Worm (Caenorhabditis elegans) whole organism, early embryonic: ENCODE results near the gene rpl-36.

Experiments
- B0310.2 ChIP-seq: sonication (generic microtip); optimal IDR thresholded peaks from 2 replicates; lab custom pipeline; 2016; ENCODE audit warnings: mild to moderate bottlenecking, missing genetic modification characterization, missing compliant biosample characterization
- F13C5.2 ChIP-seq: sonication (generic microtip); optimal IDR thresholded peaks from 2 replicates; lab custom pipeline; 2017; ENCODE audit warnings: mild to moderate bottlenecking, missing genetic modification characterization, inconsistent platforms, missing compliant biosample characterization
- aly-1 ChIP-seq: sonication (generic microtip); optimal IDR thresholded peaks from 2 replicates; lab custom pipeline; 2016; ENCODE audit warnings: missing genetic modification characterization, missing compliant biosample characterization
- ama-1 ChIP-seq: fragments of 150-350 bp; optimal IDR thresholded peaks from 2 replicates; lab custom pipeline; 2014
- ceh-13 ChIP-seq: fragments of 200-800 bp; sonication (Bioruptor generic); optimal IDR thresholded peaks from 2 replicates; lab custom pipeline; 2018; ENCODE audit warnings: mild to moderate bottlenecking, missing genetic modification characterization, missing compliant biosample characterization
- ceh-36 ChIP-seq: sonication (generic microtip); optimal IDR thresholded peaks from 2 replicates; lab custom pipeline; 2016; ENCODE audit warnings: missing genetic modification characterization, inconsistent platforms, missing compliant biosample characterization
- ets-7 ChIP-seq: sonication (generic microtip); optimal IDR thresholded peaks from 2 replicates; lab custom pipeline; 2016; ENCODE audit warnings: missing genotype, missing genetic modification characterization, missing compliant biosample characterization
- flt-1 ChIP-seq: fragments of 200-800 bp; sonication (Bioruptor generic); IDR thresholded peaks from 2 replicates; pipeline ENCODE4 v1.3.6; 2022; ENCODE audit warnings: missing genetic modification characterization, missing compliant biosample characterization
- hmbx-1 ChIP-seq: sonication (generic microtip); optimal IDR thresholded peaks from 2 replicates; lab custom pipeline; 2016; ENCODE audit warnings: mild to moderate bottlenecking, missing genetic modification characterization, missing compliant biosample characterization
- hmg-4 ChIP-seq: fragments of 200-800 bp; sonication (Bioruptor generic); optimal IDR thresholded peaks from 2 replicates; lab custom pipeline; 2018; ENCODE audit warnings: mild to moderate bottlenecking, missing genetic modification characterization, missing compliant biosample characterization
- hnd-1 ChIP-seq: sonication (generic microtip); optimal IDR thresholded peaks from 2 replicates; lab custom pipeline; 2016; ENCODE audit warnings: missing genetic modification characterization, missing compliant biosample characterization
- pes-1 ChIP-seq: fragments of 200-800 bp; sonication (Bioruptor generic); IDR thresholded peaks from 2 replicates; pipeline ENCODE4 v1.3.6; 2022; ENCODE audit warnings: missing genetic modification reagents, missing genetic modification characterization, missing compliant biosample characterization
- scrt-1 ChIP-seq: fragments of 200-800 bp; sonication (Bioruptor generic); IDR thresholded peaks from 2 replicates; pipeline ENCODE4 v1.3.6; 2022; ENCODE audit warnings: missing genetic modification characterization, missing compliant biosample characterization
- sea-1 ChIP-seq: fragments of 200-800 bp; sonication (Bioruptor generic); conservative IDR thresholded peaks from 2 replicates; pipeline ENCODE4 v1.3.6; 2022; ENCODE audit warnings: missing genetic modification characterization, missing compliant biosample characterization
- tbx-11 ChIP-seq: fragments of 200-800 bp; sonication (Bioruptor generic); IDR thresholded peaks from 2 replicates; pipeline ENCODE4 v1.3.6; 2022; ENCODE audit warnings: missing genetic modification characterization, missing compliant biosample characterization
- tbx-37 ChIP-seq: fragments of 200-800 bp; sonication (Bioruptor generic); conservative IDR thresholded peaks from 2 replicates; pipeline ENCODE4 v1.3.6; 2022; ENCODE audit warnings: missing genetic modification reagents, missing genetic modification characterization, missing compliant biosample characterization
- tra-4 ChIP-seq: sonication (generic microtip); optimal IDR thresholded peaks from 2 replicates; lab custom pipeline; 2017; ENCODE audit warnings: missing genetic modification characterization, missing compliant biosample characterization

Gene rpl-36

DNA sequence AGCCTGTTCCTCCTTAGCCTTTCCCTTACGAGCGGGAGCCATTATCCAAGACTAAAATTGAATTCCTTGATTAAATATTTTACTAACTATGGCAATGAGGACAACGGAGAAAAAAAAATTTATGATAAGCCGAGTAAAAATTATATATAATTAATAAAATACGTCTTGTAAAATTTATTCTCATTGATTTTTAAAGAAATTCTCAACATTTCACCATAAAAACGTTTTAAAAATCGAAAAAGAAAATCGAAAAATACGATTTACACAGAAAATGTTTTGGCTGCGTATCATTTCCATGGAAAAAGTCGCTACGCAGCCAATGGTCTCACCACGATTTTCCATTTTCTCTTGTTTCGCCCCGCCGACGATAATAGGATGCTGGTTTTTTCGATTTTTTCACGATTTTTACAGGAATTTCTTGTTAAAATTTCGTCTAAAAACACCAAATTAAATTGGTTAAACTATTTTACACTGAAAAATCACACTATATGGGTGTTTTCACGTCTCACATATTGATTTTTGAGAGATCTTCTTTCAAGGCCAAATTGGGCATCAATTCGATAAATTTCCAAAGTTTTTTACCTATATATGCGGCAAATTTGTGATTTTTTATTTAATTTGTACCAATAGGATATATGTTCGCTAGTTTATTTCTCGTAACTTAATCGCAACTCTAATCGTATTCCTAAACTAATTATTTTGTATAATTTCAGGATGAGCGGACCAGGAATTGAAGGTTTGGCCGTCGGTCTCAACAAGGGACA, at the start of gene rpl-36, which contains the start of gene rps-14:
rpl-36 (plus strand) TSS at position 714 of the 764 bp plus-strand sequence.
rps-14 (minus strand) TSS at position 51 of the 764 bp plus-strand sequence.
- TF ChIP-seq aly-1 (tag; lab: Kevin White, UChicago) (no peak), F13C5.2 (tag; lab: Kevin White, UChicago) (peak; percentile 71), ets-7 (no peak), hnd-1 (tag; lab: Kevin White, UChicago) (no peak)

DNA sequence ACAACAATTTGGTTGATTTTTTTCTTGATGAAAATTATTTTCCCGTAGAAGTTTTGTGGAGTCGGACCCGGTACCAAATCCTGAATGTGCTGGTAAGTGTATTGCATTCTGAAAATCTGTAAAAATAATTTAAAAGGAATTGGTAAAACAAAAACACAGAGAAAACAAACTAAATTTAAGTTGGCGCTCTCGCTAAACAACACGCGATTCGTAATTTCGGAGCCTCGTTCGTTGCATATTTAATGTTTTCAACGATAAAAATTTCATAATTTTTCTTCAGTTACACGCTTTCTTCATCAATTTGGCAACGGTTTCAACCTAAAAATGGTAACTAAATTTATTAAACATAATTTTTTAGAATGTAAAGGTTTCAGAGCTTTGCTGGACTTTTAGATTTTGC, 46.5 kb upstream of the rpl-36 start, which contains the start of the genes pot-1 and ggtb-1:
pot-1 (minus strand) TSS at position 120 of the 400 bp plus-strand sequence.
ggtb-1 (plus strand) TSS at position 208 of the 400 bp plus-strand sequence.
- TF ChIP-seq flt-1 (no peak), B0310.2 (tag; lab: Kevin White, UChicago) (no peak), hmbx-1 (tag; lab: Kevin White, UChicago) (no peak), scrt-1 (GFP tag; lab: Robert Waterston, UW) (no peak), pes-1 (GFP tag; lab: Robert Waterston, UW) (no peak), tbx-11 (GFP tag; lab: Robert Waterston, UW) (no peak), hmg-4 (GFP tag; lab: Kevin White, UChicago) (no peak), F13C5.2 (tag; lab: Kevin White, UChicago) (no peak), sea-1 (GFP tag; lab: Robert Waterston, UW) (no peak), ama-1 (lab: Kevin White, UChicago) (no peak), aly-1 (tag; lab: Kevin White, UChicago) (no peak), ceh-13 (no peak), tbx-37 (GFP tag; lab: Robert Waterston, UW) (no peak), hnd-1 (tag; lab: Kevin White, UChicago) (no peak), tra-4 (tag; lab: Kevin White, UChicago) (no peak), ets-7 (no peak), ceh-36 (tag; lab: Kevin White, UChicago) (no peak)

DNA sequence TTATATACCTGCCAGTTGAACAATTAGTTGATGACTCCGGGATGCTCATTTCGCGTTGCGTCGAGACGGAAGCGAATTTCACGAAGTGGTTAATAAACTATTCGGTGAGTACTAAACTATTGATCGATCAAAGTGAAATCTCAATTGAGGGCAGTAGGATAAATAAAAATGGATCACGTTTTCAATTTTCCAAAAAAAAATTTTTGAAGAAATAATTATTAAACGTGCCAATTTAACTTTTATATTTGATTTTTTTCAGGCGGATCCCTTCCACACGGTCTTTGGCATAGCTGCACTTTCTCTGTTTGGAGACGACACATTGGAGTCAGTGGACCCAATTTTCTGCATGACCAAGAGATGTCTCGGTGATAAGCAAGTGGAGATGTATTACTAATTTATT, 44.0 kb upstream of the rpl-36 start, which contains the start of gene B0280.17:
B0280.17 (minus strand) TSS at position 101 of the 400 bp plus-strand sequence.
- TF ChIP-seq ceh-36 (tag; lab: Kevin White, UChicago) (no peak), pes-1 (GFP tag; lab: Robert Waterston, UW) (no peak)

DNA sequence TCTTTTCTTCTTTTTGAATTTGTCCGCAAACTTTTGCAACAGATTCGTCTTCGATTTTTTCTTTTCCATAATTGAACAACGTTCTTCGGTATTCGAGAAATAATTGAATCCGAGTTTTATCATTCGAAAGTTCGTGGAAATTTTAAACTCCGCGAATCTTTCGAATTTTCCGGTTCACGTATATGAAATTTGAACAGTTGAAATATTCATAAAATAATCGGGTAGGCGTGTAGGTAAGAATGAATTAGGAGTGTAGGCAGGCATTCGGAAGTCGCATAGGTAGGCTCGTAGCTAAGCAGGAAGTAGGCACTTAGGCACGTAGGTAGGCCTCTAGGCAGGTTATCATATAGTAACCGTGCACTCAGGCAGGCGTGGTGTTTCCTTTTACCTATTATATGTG, 41.9 kb upstream of the rpl-36 start, which contains the start of gene B0280.11:
B0280.11 (minus strand) TSS at position 101 of the 400 bp plus-strand sequence.
- TF ChIP-seq pes-1 (GFP tag; lab: Robert Waterston, UW) (no peak), aly-1 (tag; lab: Kevin White, UChicago) (no peak), scrt-1 (GFP tag; lab: Robert Waterston, UW) (no peak), sea-1 (GFP tag; lab: Robert Waterston, UW) (no peak)

DNA sequence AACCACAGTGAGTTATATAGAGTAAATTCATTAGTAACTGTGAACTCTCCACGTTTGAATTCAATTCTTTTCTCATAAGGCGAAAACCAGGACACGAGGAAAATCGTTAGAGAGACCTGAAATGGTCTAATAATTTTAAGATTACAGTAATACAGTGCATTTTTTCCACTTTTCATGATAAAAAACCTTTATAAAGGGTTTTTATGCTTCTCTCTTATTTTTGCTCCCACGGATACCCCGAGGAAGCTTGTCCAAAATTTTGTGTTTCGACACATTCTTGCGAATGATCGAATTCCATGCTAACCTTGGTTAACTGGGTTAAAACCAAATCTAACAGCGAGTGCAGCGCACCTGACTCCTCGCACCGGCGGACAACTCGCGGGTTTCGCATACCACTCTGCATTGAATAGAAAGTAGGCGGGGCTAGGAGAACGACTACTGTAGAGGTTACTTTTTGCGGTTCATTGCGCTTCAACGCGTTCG, 39.8 kb upstream of the rpl-36 start:
- TF ChIP-seq ama-1 (lab: Kevin White, UChicago) (peak; percentile 76), B0310.2 (tag; lab: Kevin White, UChicago) (no peak), ceh-13 (no peak), F13C5.2 (tag; lab: Kevin White, UChicago) (no peak)

DNA sequence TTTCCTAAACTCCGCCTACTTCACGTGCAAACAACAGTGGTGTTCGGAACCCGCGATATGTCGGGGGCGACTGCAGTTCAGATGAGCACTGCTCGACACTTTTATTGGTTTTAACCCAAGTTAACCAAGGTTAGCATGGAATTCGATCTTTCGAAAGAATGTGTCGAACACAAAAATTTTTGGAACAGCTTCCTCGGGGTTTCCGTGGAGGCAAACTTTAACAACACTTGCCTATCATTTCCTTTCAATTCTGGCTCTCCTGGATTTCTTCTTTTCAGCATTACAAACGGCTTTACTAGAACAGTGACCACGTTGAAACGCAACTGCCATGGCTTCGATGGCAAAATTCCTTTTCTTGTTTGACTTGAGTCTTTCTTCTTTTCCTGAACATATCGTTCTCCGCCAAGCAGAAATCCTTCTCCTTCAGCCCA, 38.8 kb upstream of the rpl-36 start:
- TF ChIP-seq ama-1 (lab: Kevin White, UChicago) (peak; percentile 94), tbx-11 (GFP tag; lab: Robert Waterston, UW) (no peak), ceh-13 (no peak), hmg-4 (GFP tag; lab: Kevin White, UChicago) (peak; percentile 8), pes-1 (GFP tag; lab: Robert Waterston, UW) (no peak)

DNA sequence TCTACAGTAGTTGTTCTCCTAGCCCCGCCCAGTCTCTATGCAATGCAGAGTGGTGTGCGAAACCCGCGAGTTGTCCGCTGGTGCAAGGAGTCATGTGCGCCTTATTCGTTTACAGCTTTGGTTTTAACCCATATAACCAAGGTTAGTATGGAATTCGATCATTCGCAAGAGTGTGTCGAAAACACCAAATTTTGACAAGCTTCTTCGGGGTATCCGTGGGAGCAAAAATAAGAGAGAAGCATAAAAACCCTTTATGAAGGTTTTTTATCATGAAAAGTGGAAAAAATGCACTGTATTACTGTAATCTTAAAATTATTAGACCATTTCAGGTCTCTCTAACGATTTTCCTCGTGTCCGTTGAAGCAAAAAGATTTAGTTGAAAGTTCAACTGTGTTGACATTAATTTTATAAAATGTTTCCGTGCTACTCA, 37.9 kb upstream of the rpl-36 start:
- TF ChIP-seq ceh-36 (tag; lab: Kevin White, UChicago) (no peak), ama-1 (lab: Kevin White, UChicago) (peak; percentile 90), pes-1 (GFP tag; lab: Robert Waterston, UW) (peak; percentile 53; the same call in 1 of the 2 replicates)

DNA sequence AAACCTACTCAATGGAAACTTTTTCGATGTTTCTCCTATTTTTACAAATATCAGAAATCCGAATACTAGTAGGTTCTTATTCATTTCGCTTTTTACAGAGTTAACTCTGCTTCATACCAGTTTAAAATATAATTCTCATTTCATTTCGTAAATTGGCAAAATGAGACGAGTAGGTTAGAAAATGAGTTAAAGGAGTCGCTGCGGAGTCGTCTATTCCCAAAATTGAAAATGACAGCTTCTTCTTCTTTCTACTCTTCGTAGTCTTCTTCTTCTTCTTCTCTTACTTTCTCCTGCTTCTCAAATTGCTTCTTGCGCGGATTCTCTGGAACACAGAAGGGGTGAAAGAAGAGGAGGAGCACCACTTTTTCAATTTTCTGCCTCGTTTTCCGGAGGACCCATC, 35.3 kb upstream of the rpl-36 start, which contains the start of gene glr-2:
glr-2 (minus strand) TSS at position 211 of the 400 bp plus-strand sequence.
- TF ChIP-seq ceh-36 (tag; lab: Kevin White, UChicago) (no peak), aly-1 (tag; lab: Kevin White, UChicago) (no peak)

DNA sequence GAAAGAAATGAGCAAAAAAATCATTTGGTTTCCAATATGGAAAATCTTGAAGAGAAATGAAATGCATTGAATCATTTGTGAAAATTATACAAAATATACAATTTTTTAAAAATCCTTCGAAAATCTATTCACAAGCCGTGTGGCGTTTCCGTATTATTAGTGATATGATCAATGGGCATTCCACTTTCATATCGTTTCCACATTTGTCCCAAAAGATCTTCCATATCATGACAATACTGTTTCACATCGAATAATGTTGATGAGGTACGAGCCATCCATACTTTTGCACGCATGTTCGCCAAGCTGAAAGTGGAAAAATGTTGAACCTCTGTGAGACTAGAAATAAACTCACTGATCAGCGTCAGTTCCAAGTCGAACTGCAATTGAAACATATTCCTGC, 33.7 kb upstream of the rpl-36 start:
- TF ChIP-seq tbx-37 (GFP tag; lab: Robert Waterston, UW): no peak
- no peak for TF ChIP-seq tra-4 (tag; lab: Kevin White, UChicago)
- no peak for TF ChIP-seq hmg-4 (GFP tag; lab: Kevin White, UChicago)
- TF ChIP-seq ets-7: no peak
- no peak for TF ChIP-seq tbx-11 (GFP tag; lab: Robert Waterston, UW)
- TF ChIP-seq aly-1 (tag; lab: Kevin White, UChicago): no peak
- TF ChIP-seq scrt-1 (GFP tag; lab: Robert Waterston, UW): no peak
- no peak for TF ChIP-seq pes-1 (GFP tag; lab: Robert Waterston, UW)
- TF ChIP-seq B0310.2 (tag; lab: Kevin White, UChicago): no peak
- TF ChIP-seq ceh-36 (tag; lab: Kevin White, UChicago): no peak
